Fruit fly (Drosophila melanogaster) whole organism, embryonic: ENCODE results near the gene CoRest.

Experiments used
- Abd-B ChIP-seq: fragments of 200-800 bp; sonication (Bioruptor generic); optimal IDR thresholded peaks from 2 replicates; lab custom pipeline; 2018; ENCODE audit warnings: missing biosample characterization, mild to moderate bottlenecking, missing genetic modification characterization, moderate library complexity
- Antp ChIP-seq: fragments of 200-800 bp; sonication (Bioruptor generic); optimal IDR thresholded peaks from 3 replicates; lab custom pipeline; 2016; ENCODE audit warnings: missing biosample characterization, missing genetic modification characterization
- Bdp1 ChIP-seq: fragments of 200-800 bp; sonication (Bioruptor generic); optimal IDR thresholded peaks from 3 replicates; lab custom pipeline; 2016; ENCODE audit warnings: missing biosample characterization, missing genetic modification characterization
- CG11247 ChIP-seq: fragments of 200-800 bp; sonication (Bioruptor generic); IDR thresholded peaks from 2 replicates; pipeline ENCODE4 v1.3.6; 2022; ENCODE audit warnings: missing biosample characterization, missing genetic modification characterization
- CG11723 ChIP-seq: fragments of 200-800 bp; sonication (Bioruptor generic); optimal IDR thresholded peaks from 2 replicates; lab custom pipeline; 2017; ENCODE audit warnings: missing biosample characterization, mild to moderate bottlenecking, missing genetic modification characterization
- CG12659 ChIP-seq: fragments of 200-800 bp; sonication (Bioruptor generic); optimal IDR thresholded peaks from 3 replicates; lab custom pipeline; 2017; ENCODE audit warnings: mild to moderate bottlenecking, missing biosample characterization, missing genetic modification reagents, missing genetic modification characterization
- CG14050 ChIP-seq: fragments of 200-800 bp; sonication (Bioruptor generic); IDR thresholded peaks from 3 replicates; pipeline ENCODE4 v1.3.6; 2022; ENCODE audit warnings: missing biosample characterization, missing genetic modification characterization
- CG14860 ChIP-seq: fragments of 200-800 bp; sonication (Bioruptor generic); IDR thresholded peaks from 3 replicates; pipeline ENCODE4 v1.3.6; 2022; ENCODE audit warnings: missing biosample characterization, missing genetic modification characterization; ENCODE audit not compliant: partially characterized antibody
- CG17385 ChIP-seq: fragments of 200-800 bp; sonication (Bioruptor generic); optimal IDR thresholded peaks from 3 replicates; lab custom pipeline; 2018; ENCODE audit warnings: missing biosample characterization, mild to moderate bottlenecking, missing genetic modification characterization
- CG17802 ChIP-seq: fragments of 200-800 bp; sonication (Bioruptor generic); optimal IDR thresholded peaks from 2 replicates; lab custom pipeline; 2018; ENCODE audit warnings: missing biosample characterization, mild to moderate bottlenecking, missing genetic modification characterization, moderate library complexity
- CG3281 ChIP-seq: fragments of 200-800 bp; sonication (Bioruptor generic); optimal IDR thresholded peaks from 3 replicates; lab custom pipeline; 2017; ENCODE audit warnings: missing biosample characterization, mild to moderate bottlenecking, missing genetic modification characterization
- CG34422 ChIP-seq: fragments of 200-800 bp; sonication (Bioruptor generic); IDR thresholded peaks from 3 replicates; pipeline ENCODE4 v1.3.6; 2022; ENCODE audit warnings: missing biosample characterization, missing genetic modification characterization
- CG4854 ChIP-seq: fragments of 200-800 bp; sonication (Bioruptor generic); optimal IDR thresholded peaks from 2 replicates; lab custom pipeline; 2016; ENCODE audit warnings: missing biosample characterization, missing genetic modification characterization, inconsistent platforms
- CG7839 ChIP-seq: fragments of 200-800 bp; sonication (Bioruptor generic); optimal IDR thresholded peaks from 3 replicates; lab custom pipeline; 2018; ENCODE audit warnings: missing biosample characterization, mild to moderate bottlenecking, missing genetic modification characterization, moderate library complexity
- CG9797 ChIP-seq: fragments of 200-800 bp; sonication (Bioruptor generic); optimal IDR thresholded peaks from 3 replicates; lab custom pipeline; 2018; ENCODE audit warnings: missing biosample characterization, mild to moderate bottlenecking, missing genetic modification characterization
- Camta ChIP-seq: fragments of 200-800 bp; sonication (Bioruptor generic); optimal IDR thresholded peaks from 2 replicates; lab custom pipeline; 2016; ENCODE audit warnings: missing biosample characterization, missing genetic modification characterization
- Chrac-16 ChIP-seq: fragments of 200-800 bp; sonication (Bioruptor generic); optimal IDR thresholded peaks from 3 replicates; lab custom pipeline; 2016; ENCODE audit warnings: missing biosample characterization, missing genetic modification characterization
- GATAe ChIP-seq: fragments of 200-800 bp; sonication (Bioruptor generic); conservative IDR thresholded peaks from 2 replicates; pipeline ENCODE4 v1.3.6; 2022; ENCODE audit warnings: missing biosample characterization, missing genetic modification characterization
- Hey ChIP-seq: fragments of 200-800 bp; sonication (Bioruptor generic); optimal IDR thresholded peaks from 3 replicates; lab custom pipeline; 2018; ENCODE audit warnings: missing biosample characterization, mild to moderate bottlenecking, missing genetic modification characterization
- Jarid2 ChIP-seq: fragments of 200-800 bp; sonication (Bioruptor generic); optimal IDR thresholded peaks from 3 replicates; lab custom pipeline; 2017; ENCODE audit warnings: mild to moderate bottlenecking, missing biosample characterization, missing genetic modification reagents, missing genetic modification characterization
- Nf-YB ChIP-seq: fragments of 200-800 bp; sonication (Bioruptor generic); optimal IDR thresholded peaks from 3 replicates; lab custom pipeline; 2019; ENCODE audit warnings: missing biosample characterization, mild to moderate bottlenecking, missing genetic modification characterization, moderate library complexity
- Scr ChIP-seq: fragments of 200-800 bp; sonication (Bioruptor generic); IDR thresholded peaks from 2 replicates; pipeline ENCODE4 v1.3.6; 2022; ENCODE audit warnings: missing biosample characterization, missing genetic modification characterization; ENCODE audit not compliant: partially characterized antibody
- Sox100B ChIP-seq: fragments of 200-800 bp; sonication (Bioruptor generic); optimal IDR thresholded peaks from 3 replicates; lab custom pipeline; 2018; ENCODE audit warnings: missing biosample characterization, mild to moderate bottlenecking, missing genetic modification characterization
- Sry-δ ChIP-seq: fragments of 200-800 bp; sonication (Bioruptor generic); optimal IDR thresholded peaks from 2 replicates; lab custom pipeline; 2016; ENCODE audit warnings: missing biosample characterization, missing genetic modification characterization
- Xrp1 ChIP-seq: fragments of 200-800 bp; sonication (Bioruptor generic); IDR thresholded peaks from 2 replicates; pipeline ENCODE4 v1.3.6; 2022; ENCODE audit warnings: missing biosample characterization, missing genetic modification characterization
- aop ChIP-seq: fragments of 200-800 bp; sonication (Bioruptor generic); IDR thresholded peaks from 2 replicates; pipeline ENCODE4 v1.3.6; 2022; ENCODE audit warnings: missing biosample characterization, missing genetic modification characterization
- ap ChIP-seq: fragments of 200-800 bp; sonication (Bioruptor generic); IDR thresholded peaks from 2 replicates; pipeline ENCODE4 v1.3.6; 2022; ENCODE audit warnings: missing biosample characterization, missing genetic modification characterization
- ase ChIP-seq: fragments of 200-800 bp; sonication (Bioruptor generic); IDR thresholded peaks from 3 replicates; pipeline ENCODE4 v1.3.6; 2022; ENCODE audit warnings: missing biosample characterization, missing genetic modification characterization
- bab2 ChIP-seq: fragments of 200-800 bp; sonication (Bioruptor generic); optimal IDR thresholded peaks from 2 replicates; lab custom pipeline; 2016; ENCODE audit warnings: missing biosample characterization, missing genetic modification characterization
- bbx ChIP-seq: fragments of 200-800 bp; sonication (Bioruptor generic); IDR thresholded peaks from 2 replicates; pipeline ENCODE4 v1.3.6; 2022; ENCODE audit warnings: missing biosample characterization, missing genetic modification characterization; ENCODE audit not compliant: partially characterized antibody
- disco-r ChIP-seq: fragments of 200-800 bp; sonication (Bioruptor generic); optimal IDR thresholded peaks from 2 replicates; lab custom pipeline; 2016; ENCODE audit warnings: missing biosample characterization, missing genetic modification characterization
- dm ChIP-seq: fragments of 200-800 bp; sonication (Bioruptor generic); optimal IDR thresholded peaks from 3 replicates; lab custom pipeline; 2016; ENCODE audit warnings: missing biosample characterization, missing genetic modification characterization
- eyg ChIP-seq: fragments of 200-800 bp; sonication (Bioruptor generic); optimal IDR thresholded peaks from 3 replicates; lab custom pipeline; 2016; ENCODE audit warnings: missing biosample characterization, missing genetic modification characterization
- fru ChIP-seq: fragments of >200 bp; optimal IDR thresholded peaks from 2 replicates; lab custom pipeline; 2017
- gfzf ChIP-seq: fragments of 200-800 bp; sonication (Bioruptor generic); optimal IDR thresholded peaks from 2 replicates; lab custom pipeline; 2016; ENCODE audit warnings: missing biosample characterization, mild to moderate bottlenecking, missing genetic modification characterization, moderate library complexity
- grau ChIP-seq: fragments of 200-800 bp; optimal IDR thresholded peaks from 3 replicates; lab custom pipeline; 2019; ENCODE audit warnings: missing biosample characterization, mild to moderate bottlenecking, missing genetic modification characterization, moderate library complexity
- gt ChIP-seq: fragments of 200-800 bp; sonication (Bioruptor generic); IDR thresholded peaks from 2 replicates; pipeline ENCODE4 v1.3.6; 2022; ENCODE audit warnings: missing biosample characterization, missing genetic modification characterization
- hkb ChIP-seq, 2 experiments: fragments of 200-800 bp in 1 of 2; fragments of >200 bp in 1 of 2; sonication (Bioruptor generic) in 1 of 2; IDR thresholded peaks in 1 of 2; optimal IDR thresholded peaks in 1 of 2; 2 replicates each; pipeline versions ENCODE4 v1.3.6 to Lab custom; 2017 to 2022; ENCODE audit warnings: missing biosample characterization in 1 of 2, missing genetic modification characterization in 1 of 2
- jing ChIP-seq: fragments of 200-800 bp; sonication (Bioruptor generic); optimal IDR thresholded peaks from 2 replicates; lab custom pipeline; 2018; ENCODE audit warnings: missing biosample characterization, mild to moderate bottlenecking, missing genetic modification characterization
- luna ChIP-seq: fragments of 200-800 bp; sonication (Bioruptor generic); optimal IDR thresholded peaks from 2 replicates; lab custom pipeline; 2016; ENCODE audit warnings: missing biosample characterization, missing genetic modification characterization
- mirr ChIP-seq: fragments of 200-800 bp; sonication (Bioruptor generic); optimal IDR thresholded peaks from 3 replicates; lab custom pipeline; 2018; ENCODE audit warnings: missing biosample characterization, mild to moderate bottlenecking, missing genetic modification characterization
- phol ChIP-seq: fragments of 200-800 bp; sonication (Bioruptor generic); optimal IDR thresholded peaks from 3 replicates; lab custom pipeline; 2018; ENCODE audit warnings: missing biosample characterization, mild to moderate bottlenecking, missing genetic modification characterization, moderate library complexity
- seq ChIP-seq: fragments of 200-800 bp; sonication (Bioruptor generic); IDR thresholded peaks from 2 replicates; pipeline ENCODE4 v1.3.6; 2022; ENCODE audit warnings: missing biosample characterization, missing genetic modification characterization
- sob ChIP-seq: fragments of 200-800 bp; sonication (Bioruptor generic); IDR thresholded peaks from 2 replicates; pipeline ENCODE4 v1.3.6; 2022; ENCODE audit warnings: missing biosample characterization, missing genetic modification characterization
- tin ChIP-seq: fragments of 200-800 bp; sonication (Bioruptor generic); optimal IDR thresholded peaks from 3 replicates; lab custom pipeline; 2016; ENCODE audit warnings: missing biosample characterization, missing genetic modification characterization
- trem ChIP-seq: fragments of 200-800 bp; optimal IDR thresholded peaks from 3 replicates; lab custom pipeline; 2019; ENCODE audit warnings: missing biosample characterization, mild to moderate bottlenecking, missing genetic modification characterization, moderate library complexity
- vvl ChIP-seq: fragments of 200-800 bp; sonication (Bioruptor generic); IDR thresholded peaks from 2 replicates; pipeline ENCODE4 v1.3.6; 2022; ENCODE audit warnings: missing biosample characterization, missing genetic modification characterization
- wek ChIP-seq: fragments of 200-800 bp; sonication (Bioruptor generic); optimal IDR thresholded peaks from 3 replicates; lab custom pipeline; 2018; ENCODE audit warnings: missing biosample characterization, mild to moderate bottlenecking, missing genetic modification characterization, moderate library complexity
- zfh1 ChIP-seq: fragments of 200-800 bp; sonication (Bioruptor generic); IDR thresholded peaks from 3 replicates; pipeline ENCODE4 v1.3.6; 2022; ENCODE audit warnings: missing biosample characterization, missing genetic modification characterization

Gene CoRest

DNA sequence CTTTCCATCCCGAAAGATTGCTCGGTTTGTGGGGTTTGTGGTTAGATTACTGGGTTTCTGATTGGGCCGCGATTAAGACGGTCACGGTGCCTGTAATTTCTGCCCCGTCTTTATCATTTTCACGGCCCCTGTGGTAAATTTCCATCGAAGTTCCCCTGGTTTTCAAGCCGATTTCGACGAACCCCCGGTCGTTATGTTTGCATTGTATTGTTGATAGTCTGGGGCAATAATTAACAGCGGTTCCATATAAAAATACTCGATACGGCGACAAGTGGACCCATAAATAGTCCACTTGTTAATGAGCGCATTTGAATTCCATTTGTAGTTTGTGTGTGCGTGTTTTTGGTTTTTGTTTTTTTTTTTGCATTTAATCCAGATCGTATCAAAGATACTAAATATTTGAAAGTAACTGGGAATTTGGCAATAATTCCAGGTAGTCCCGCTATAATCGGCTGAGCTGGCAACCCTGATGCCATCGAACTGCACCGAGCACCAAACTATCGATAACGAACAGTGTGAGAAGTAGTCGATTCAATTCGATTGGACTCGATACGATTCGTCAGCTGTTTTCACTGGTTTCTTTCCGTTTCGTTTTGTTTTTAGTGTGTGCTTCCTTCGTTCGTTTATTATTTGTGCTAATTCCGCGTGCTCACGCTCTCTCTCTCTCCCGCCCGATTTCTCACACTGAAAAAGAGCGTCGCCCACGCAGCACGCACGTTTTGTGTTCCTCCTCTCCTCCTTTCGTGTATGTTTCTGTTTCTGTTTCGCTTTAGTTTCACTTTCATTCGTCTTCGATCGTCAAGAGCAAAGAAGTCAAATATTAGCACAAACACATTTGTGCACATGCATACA, 16.2 kb upstream of the CoRest start:
- TF ChIP-seq CG12659, result no peak
- no peak for TF ChIP-seq ap (GFP tag; lab: Robert Waterston, UW)
- TF ChIP-seq Chrac-16 (GFP tag; lab: Kevin White, UChicago), result no peak
- peak; percentile 82 for TF ChIP-seq Scr (GFP tag; lab: Robert Waterston, UW)
- peak; percentile 52 for TF ChIP-seq trem (tag; lab: Kevin White, UChicago)
- TF ChIP-seq Camta (GFP tag; lab: Kevin White, UChicago), result no peak
- peak; percentile 83 for TF ChIP-seq Sry-δ (GFP tag; lab: Kevin White, UChicago)
- TF ChIP-seq luna (GFP tag; lab: Kevin White, UChicago), result no peak
- TF ChIP-seq Bdp1, result peak; percentile 47
- TF ChIP-seq wek (GFP tag; lab: Kevin White, UChicago), result peak; percentile 15
- TF ChIP-seq Abd-B, result no peak
- TF ChIP-seq GATAe (GFP tag; lab: Robert Waterston, UW), result no peak
- no peak for TF ChIP-seq zfh1 (GFP tag; lab: Robert Waterston, UW)
- TF ChIP-seq gfzf (GFP tag; lab: Kevin White, UChicago), result peak; percentile 48
- no peak for TF ChIP-seq Nf-YB (GFP tag; lab: Kevin White, UChicago)
- TF ChIP-seq CG11247 (GFP tag; lab: Robert Waterston, UW), result no peak
- TF ChIP-seq bbx, result peak; percentile 82
- no peak for TF ChIP-seq disco-r (GFP tag; lab: Kevin White, UChicago)
- TF ChIP-seq sob (GFP tag; lab: Robert Waterston, UW), result peak; percentile 52
- no peak for TF ChIP-seq CG17385 (GFP tag; lab: Kevin White, UChicago)
- TF ChIP-seq CG17802 (tag; lab: Kevin White, UChicago), result no peak
- no peak for TF ChIP-seq fru
- TF ChIP-seq mirr (GFP tag; lab: Kevin White, UChicago), result no peak
- TF ChIP-seq CG7839 (tag; lab: Kevin White, UChicago), result no peak
- peak; percentile 33 for TF ChIP-seq tin (GFP tag; lab: Kevin White, UChicago)
- TF ChIP-seq CG34422, result peak; percentile 46; the same call in 1 of the 3 replicates
- TF ChIP-seq Jarid2 (GFP tag; lab: Kevin White, UChicago), result no peak
- TF ChIP-seq dm, result peak; percentile 36
- TF ChIP-seq jing, result no peak
- TF ChIP-seq Xrp1, result no peak
- no peak for TF ChIP-seq CG14050 (GFP tag; lab: Robert Waterston, UW)
- TF ChIP-seq ase (GFP tag; lab: Robert Waterston, UW), result no peak
- peak; percentile 67 for TF ChIP-seq vvl (GFP tag; lab: Robert Waterston, UW)
- no peak for TF ChIP-seq Sox100B
- peak; percentile 31 for TF ChIP-seq eyg (GFP tag; lab: Kevin White, UChicago)
- TF ChIP-seq bab2 (GFP tag; lab: Kevin White, UChicago), result peak; percentile 53
- TF ChIP-seq seq (GFP tag; lab: Robert Waterston, UW), result no peak
- no peak for TF ChIP-seq CG11723 (GFP tag; lab: Kevin White, UChicago)
- TF ChIP-seq phol, result peak; percentile 14
- peak; percentile 36 for TF ChIP-seq CG3281 (GFP tag; lab: Kevin White, UChicago)
- TF ChIP-seq grau (tag; lab: Kevin White, UChicago), result no peak
- no peak for TF ChIP-seq hkb (optimal IDR thresholded peaks at IDR 0.05; lab: Kevin White, UChicago)
- 0 out of 2 replicates have a peak, but pooled peaks have one; percentile 14 for TF ChIP-seq hkb (GFP tag; IDR thresholded peaks at IDR 0.05; lab: Robert Waterston, UW)
- TF ChIP-seq gt (GFP tag; lab: Robert Waterston, UW), result no peak
- TF ChIP-seq CG9797 (GFP tag; lab: Kevin White, UChicago), result peak; percentile 47
- no peak for TF ChIP-seq aop (GFP tag; lab: Robert Waterston, UW)
- peak; percentile 79 for TF ChIP-seq CG14860
- TF ChIP-seq CG4854, result no peak
- peak; percentile 52 for TF ChIP-seq Antp (GFP tag; lab: Kevin White, UChicago)
- no peak for TF ChIP-seq Hey (tag; lab: Kevin White, UChicago)
